In the genomic region with DNA sequence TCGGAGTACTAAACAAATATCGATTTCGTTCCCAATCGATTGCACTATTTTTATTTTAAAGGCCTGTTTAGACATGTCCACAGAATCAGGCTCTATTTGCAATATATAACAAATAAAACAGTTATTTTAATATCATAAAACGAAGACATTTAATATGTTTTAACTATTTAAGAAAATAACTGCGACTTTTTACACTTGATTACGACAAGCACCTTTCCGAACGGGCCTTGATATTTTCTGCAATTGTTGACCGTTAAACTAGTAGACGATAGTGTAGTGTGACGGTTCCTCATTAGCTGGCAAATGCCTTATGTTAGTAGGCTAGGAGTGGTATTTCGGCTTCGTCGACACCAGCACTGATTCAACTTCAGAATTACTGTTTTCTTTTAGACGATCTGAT, we compare ENCODE assay signal across 5 fruit fly cellular contexts.
TF ChIP-seq lines count a peak whose summit lies in the region.

A gene (minus strand): TSS at position 26 of the 400 bp plus-strand sequence.
A gene (plus strand): TSS at position 332 of the 400 bp plus-strand sequence.

- peak; percentile 27 for TF ChIP-seq CTCF in whole organism, embryonic (GFP tag; optimal IDR thresholded peaks at IDR 0.05; lab: Kevin White, UChicago)

TF ChIP-seq in whole organism, adult, 20 proteins besides CTCF, POLR2A, EP300 and RAD21 (continues in another document):
- TF ChIP-seq cnc (optimal IDR thresholded peaks at IDR 0.05; lab: Kevin White, UChicago), result no peak
- peak; percentile 44 for TF ChIP-seq CG12768 (GFP tag; optimal IDR thresholded peaks at IDR 0.05; lab: Kevin White, UChicago)
- TF ChIP-seq CG7101 (tag; optimal IDR thresholded peaks at IDR 0.05; lab: Kevin White, UChicago), result peak; percentile 70
- TF ChIP-seq ovo (GFP tag; optimal IDR thresholded peaks at IDR 0.05; lab: Kevin White, UChicago), result peak; percentile 69
- TF ChIP-seq toe (GFP tag; optimal IDR thresholded peaks at IDR 0.05; lab: Kevin White, UChicago), result no peak
- TF ChIP-seq CG14711 (tag; optimal IDR thresholded peaks at IDR 0.05; lab: Kevin White, UChicago), result peak; percentile 65
- TF ChIP-seq Hr96 (GFP tag; optimal IDR thresholded peaks at IDR 0.05; lab: Kevin White, UChicago), result peak; percentile 64
- peak; percentile 85 for TF ChIP-seq bab1 (GFP tag; optimal IDR thresholded peaks at IDR 0.05; lab: Kevin White, UChicago)
- TF ChIP-seq Mnt (GFP tag; optimal IDR thresholded peaks at IDR 0.05; lab: Kevin White, UChicago), result peak; percentile 77
- peak; percentile 81 for TF ChIP-seq CG1620 (GFP tag; optimal IDR thresholded peaks at IDR 0.05; lab: Kevin White, UChicago)
- TF ChIP-seq CG33017 (tag; optimal IDR thresholded peaks at IDR 0.05; lab: Kevin White, UChicago), result peak; percentile 35
- TF ChIP-seq CG11617 (GFP tag; optimal IDR thresholded peaks at IDR 0.05; lab: Kevin White, UChicago), result peak; percentile 66
- peak; percentile 42 for TF ChIP-seq pad (GFP tag; optimal IDR thresholded peaks at IDR 0.05; lab: Kevin White, UChicago)
- TF ChIP-seq Clk (GFP tag; optimal IDR thresholded peaks at IDR 0.05; lab: Kevin White, UChicago), result peak; percentile 44
- TF ChIP-seq Crg-1 (GFP tag; optimal IDR thresholded peaks at IDR 0.05; lab: Kevin White, UChicago), result no peak
- TF ChIP-seq tj (GFP tag; optimal IDR thresholded peaks at IDR 0.05; lab: Kevin White, UChicago), result peak; percentile 57
- peak; percentile 13 for TF ChIP-seq cic (GFP tag; optimal IDR thresholded peaks at IDR 0.05; lab: Kevin White, UChicago)

TF ChIP-seq in whole organism, embryonic, 481 proteins besides CTCF, POLR2A, EP300 and RAD21 (continues in another document):
- peak; percentile 35 for TF ChIP-seq Dp (GFP tag; optimal IDR thresholded peaks at IDR 0.05; lab: Kevin White, UChicago)
- peak in 1 of 3 experiments; percentile 49 for TF ChIP-seq lola (GFP tag; optimal IDR thresholded peaks at IDR 0.05; lab: Kevin White, UChicago)
- TF ChIP-seq Mad (GFP tag; optimal IDR thresholded peaks at IDR 0.05; lab: Kevin White, UChicago), result peak; percentile 44
- peak; percentile 75 for TF ChIP-seq PHDP (tag; optimal IDR thresholded peaks at IDR 0.05; lab: Kevin White, UChicago)
- TF ChIP-seq Hsf (GFP tag; optimal IDR thresholded peaks at IDR 0.05; lab: Kevin White, UChicago), result peak; percentile 65
- peak; percentile 48 for TF ChIP-seq tap (tag; optimal IDR thresholded peaks at IDR 0.05; lab: Kevin White, UChicago)
- TF ChIP-seq CG18764 (GFP tag; optimal IDR thresholded peaks at IDR 0.05; lab: Kevin White, UChicago), result peak; percentile 62
- peak; percentile 0 for TF ChIP-seq CG2875 (GFP tag; optimal IDR thresholded peaks at IDR 0.05; lab: Kevin White, UChicago)
- peak; percentile 23 for TF ChIP-seq CG5245 (GFP tag; optimal IDR thresholded peaks at IDR 0.05; lab: Kevin White, UChicago)
- TF ChIP-seq CG17568 (GFP tag; optimal IDR thresholded peaks at IDR 0.05; lab: Kevin White, UChicago), result no peak
- TF ChIP-seq CG7928 (GFP tag; optimal IDR thresholded peaks at IDR 0.05; lab: Kevin White, UChicago), result peak; percentile 15
- no peak for TF ChIP-seq gce (GFP tag; IDR thresholded peaks at IDR 0.05; lab: Robert Waterston, UW)
- TF ChIP-seq rib (GFP tag; IDR thresholded peaks at IDR 0.05; lab: Robert Waterston, UW), result no peak
- TF ChIP-seq en (GFP tag; optimal IDR thresholded peaks at IDR 0.05; lab: Kevin White, UChicago), result peak; percentile 2
- TF ChIP-seq scrt (GFP tag; optimal IDR thresholded peaks at IDR 0.05; lab: Kevin White, UChicago), result no peak
- TF ChIP-seq bowl (GFP tag; IDR thresholded peaks at IDR 0.05; lab: Robert Waterston, UW), result no peak
- TF ChIP-seq HmgD (GFP tag; optimal IDR thresholded peaks at IDR 0.05; lab: Kevin White, UChicago), result no peak
- TF ChIP-seq ken (GFP tag; IDR thresholded peaks at IDR 0.05; lab: Robert Waterston, UW), result peak; percentile 66

TF ChIP-seq in whole organism, prepupa, 60 proteins besides CTCF, POLR2A, EP300 and RAD21 (continues in another document):
- peak; percentile 11 for TF ChIP-seq CG7368 (GFP tag; optimal IDR thresholded peaks at IDR 0.05; lab: Kevin White, UChicago)
- peak; percentile 53 for TF ChIP-seq acj6 (GFP tag; optimal IDR thresholded peaks at IDR 0.05; lab: Kevin White, UChicago)
- TF ChIP-seq Met (GFP tag; optimal IDR thresholded peaks at IDR 0.05; lab: Kevin White, UChicago), result no peak
- peak; percentile 40 for TF ChIP-seq CG3919 (GFP tag; optimal IDR thresholded peaks at IDR 0.05; lab: Kevin White, UChicago)
- peak; percentile 82 for TF ChIP-seq svp (GFP tag; lab: Kevin White, UChicago)
- no peak for TF ChIP-seq Ets21C (GFP tag; optimal IDR thresholded peaks at IDR 0.05; lab: Kevin White, UChicago)
- peak; percentile 87 for TF ChIP-seq Eip78C (GFP tag; lab: Kevin White, UChicago)
- TF ChIP-seq CG34406 (GFP tag; optimal IDR thresholded peaks at IDR 0.05; lab: Kevin White, UChicago), result peak; percentile 36
- TF ChIP-seq CG1621 (tag; optimal IDR thresholded peaks at IDR 0.05; lab: Kevin White, UChicago), result peak; percentile 23
- peak; percentile 67 for TF ChIP-seq CG3032 (tag; optimal IDR thresholded peaks at IDR 0.05; lab: Kevin White, UChicago)
- TF ChIP-seq CG6792 (GFP tag; optimal IDR thresholded peaks at IDR 0.05; lab: Kevin White, UChicago), result peak; percentile 10
- peak in 1 of 2 experiments; percentile 18 for TF ChIP-seq ss (GFP tag; optimal IDR thresholded peaks at IDR 0.05; lab: Kevin White, UChicago)
- TF ChIP-seq CG32006 (GFP tag; optimal IDR thresholded peaks at IDR 0.05; lab: Kevin White, UChicago), result peak; percentile 44
- 0 out of 2 replicates have a peak, but pooled peaks have one; percentile 42 for TF ChIP-seq CG15336 (GFP tag; IDR thresholded peaks at IDR 0.05; lab: Robert Waterston, UW)
- peak; percentile 32 for TF ChIP-seq dac (GFP tag; optimal IDR thresholded peaks at IDR 0.05; lab: Kevin White, UChicago)
- TF ChIP-seq topi (GFP tag; optimal IDR thresholded peaks at IDR 0.05; lab: Kevin White, UChicago), result peak; percentile 51
- no peak for TF ChIP-seq Hr38 (GFP tag; optimal IDR thresholded peaks at IDR 0.05; lab: Kevin White, UChicago)
- peak; percentile 25 for TF ChIP-seq achi (GFP tag; optimal IDR thresholded peaks at IDR 0.05; lab: Kevin White, UChicago)

TF ChIP-seq in whole organism, pupa, 21 proteins besides CTCF, POLR2A, EP300 and RAD21 (continues in another document):
- TF ChIP-seq Ets98B (GFP tag; IDR thresholded peaks at IDR 0.05; lab: Robert Waterston, UW) (peak; percentile 42; the same call in 1 of the 2 replicates), Pif1A (GFP tag; optimal IDR thresholded peaks at IDR 0.05; lab: Kevin White, UChicago) (no peak), CG34367 (tag; optimal IDR thresholded peaks at IDR 0.05; lab: Kevin White, UChicago) (peak; percentile 24), CG10348 (GFP tag; IDR thresholded peaks at IDR 0.05; lab: Robert Waterston, UW) (no peak), CG17806 (tag; optimal IDR thresholded peaks at IDR 0.05; lab: Kevin White, UChicago) (peak; percentile 43), CG14655 (GFP tag; optimal IDR thresholded peaks at IDR 0.05; lab: Kevin White, UChicago) (no peak), CG32121 (GFP tag; IDR thresholded peaks at IDR 0.05; lab: Robert Waterston, UW) (peak; percentile 60; the same call in 1 of the 2 replicates), gl (tag; optimal IDR thresholded peaks at IDR 0.05; lab: Kevin White, UChicago) (no peak), CG8301 (tag; optimal IDR thresholded peaks at IDR 0.05; lab: Kevin White, UChicago) (peak; percentile 32), CG4496 (GFP tag; IDR thresholded peaks at IDR 0.05; lab: Robert Waterston, UW) (peak; percentile 77), D1 (tag; optimal IDR thresholded peaks at IDR 0.05; lab: Kevin White, UChicago) (no peak), CG9948 (tag; optimal IDR thresholded peaks at IDR 0.05; lab: Kevin White, UChicago) (peak; percentile 23), Pif1B (GFP tag; optimal IDR thresholded peaks at IDR 0.05; lab: Kevin White, UChicago) (peak; percentile 25), Snoo (tag; optimal IDR thresholded peaks at IDR 0.05; lab: Kevin White, UChicago) (peak; percentile 36), fd96Ca (GFP tag; IDR thresholded peaks at IDR 0.05; lab: Robert Waterston, UW) (no peak; the same call in 2 of the 3 replicates), CG12605 (GFP tag; IDR thresholded peaks at IDR 0.05; lab: Robert Waterston, UW) (no peak), CG13204 (GFP tag; optimal IDR thresholded peaks at IDR 0.05; lab: Kevin White, UChicago) (no peak), CG8159 (tag; optimal IDR thresholded peaks at IDR 0.05; lab: Kevin White, UChicago) (no peak), CG15710 (tag; optimal IDR thresholded peaks at IDR 0.05; lab: Kevin White, UChicago) (peak; percentile 29), rn (GFP tag; IDR thresholded peaks at IDR 0.05; lab: Robert Waterston, UW) (peak; percentile 56)

TF ChIP-seq in whole organism, wandering third instar larva, 38 proteins besides CTCF, POLR2A, EP300 and RAD21 (continues in another document):
- TF ChIP-seq Hr78 (GFP tag; optimal IDR thresholded peaks at IDR 0.05; lab: Kevin White, UChicago) (no peak), brk (GFP tag; optimal IDR thresholded peaks at IDR 0.05; lab: Kevin White, UChicago) (no peak), Dif (GFP tag; optimal IDR thresholded peaks at IDR 0.05; lab: Kevin White, UChicago; ENCODE audit: partially characterized antibody) (no peak), foxo (GFP tag; optimal IDR thresholded peaks at IDR 0.05; lab: Kevin White, UChicago) (peak in 1 of 2 experiments; percentile 71), woc (GFP tag; optimal IDR thresholded peaks at IDR 0.05; lab: Kevin White, UChicago) (peak; percentile 79), Dfd (GFP tag; optimal IDR thresholded peaks at IDR 0.05; lab: Kevin White, UChicago) (no peak), h (GFP tag; optimal IDR thresholded peaks at IDR 0.05; lab: Kevin White, UChicago) (peak; percentile 69), lola (GFP tag; optimal IDR thresholded peaks at IDR 0.05; lab: Kevin White, UChicago) (no peak), Rel (GFP tag; optimal IDR thresholded peaks at IDR 0.05; lab: Kevin White, UChicago) (no peak), Rel (tag; optimal IDR thresholded peaks at IDR 0.05; lab: Kevin White, UChicago) (peak; percentile 13), Hr83 (GFP tag; optimal IDR thresholded peaks at IDR 0.05; lab: Kevin White, UChicago; ENCODE audit: poor library complexity, severe bottlenecking) (peak; percentile 27), jim (GFP tag; optimal IDR thresholded peaks at IDR 0.05; lab: Kevin White, UChicago) (no peak), CG9705 (GFP tag; optimal IDR thresholded peaks at IDR 0.05; lab: Kevin White, UChicago) (peak; percentile 46), dl (GFP tag; optimal IDR thresholded peaks at IDR 0.05; lab: Kevin White, UChicago; ENCODE audit: insufficient read depth in 1 of 2, partially characterized antibody in 2 of 2) (no peak), usp (GFP tag; optimal IDR thresholded peaks at IDR 0.05; lab: Kevin White, UChicago) (no peak), CrebA (GFP tag; optimal IDR thresholded peaks at IDR 0.05; lab: Kevin White, UChicago; ENCODE audit: borderline replicate concordance) (no peak), Jra (GFP tag; optimal IDR thresholded peaks at IDR 0.05; lab: Kevin White, UChicago) (peak; percentile 43), ey (GFP tag; optimal IDR thresholded peaks at IDR 0.05; lab: Kevin White, UChicago) (peak; percentile 52), Hnf4 (GFP tag; optimal IDR thresholded peaks at IDR 0.05; lab: Kevin White, UChicago) (peak; percentile 69), fru (GFP tag; optimal IDR thresholded peaks at IDR 0.05; lab: Kevin White, UChicago) (peak; percentile 44), CG32264 (GFP tag; optimal IDR thresholded peaks at IDR 0.05; lab: Kevin White, UChicago) (no peak)
